Fruit fly (Drosophila melanogaster) whole organism, pupa: ENCODE measurements around the gene Cp7Fb.

Source experiments
- CG10348 ChIP-seq: fragments of 200-800 bp; sonication (Bioruptor generic); IDR thresholded peaks from 2 replicates; pipeline ENCODE4 v1.3.6; 2022; ENCODE audit warnings: missing biosample characterization, missing genetic modification characterization
- CG12605 ChIP-seq: fragments of 200-800 bp; sonication (Bioruptor generic); IDR thresholded peaks from 2 replicates; pipeline ENCODE4 v1.3.6; 2022; ENCODE audit warnings: missing biosample characterization, missing genetic modification characterization
- CG13204 ChIP-seq: fragments of 200-800 bp; sonication (Bioruptor generic); optimal IDR thresholded peaks from 2 replicates; lab custom pipeline; 2018; ENCODE audit warnings: missing biosample characterization, mild to moderate bottlenecking, missing genetic modification characterization, moderate library complexity
- CG14655 ChIP-seq: fragments of 200-800 bp; sonication (Bioruptor generic); optimal IDR thresholded peaks from 3 replicates; lab custom pipeline; 2017; ENCODE audit warnings: mild to moderate bottlenecking, missing biosample characterization, missing genetic modification reagents, missing genetic modification characterization
- CG15710 ChIP-seq: fragments of 200-800 bp; sonication (Bioruptor generic); optimal IDR thresholded peaks from 2 replicates; lab custom pipeline; 2018; ENCODE audit warnings: missing biosample characterization, mild to moderate bottlenecking, missing genetic modification characterization, moderate library complexity
- CG17806 ChIP-seq: fragments of 200-800 bp; sonication (Bioruptor generic); optimal IDR thresholded peaks from 2 replicates; lab custom pipeline; 2018; ENCODE audit warnings: missing biosample characterization, mild to moderate bottlenecking, missing genetic modification characterization, moderate library complexity
- CG32121 ChIP-seq: fragments of 200-800 bp; sonication (Bioruptor generic); IDR thresholded peaks from 2 replicates; pipeline ENCODE4 v1.3.6; 2022; ENCODE audit warnings: missing biosample characterization, missing genetic modification characterization
- CG34367 ChIP-seq: fragments of 200-800 bp; sonication (Bioruptor generic); optimal IDR thresholded peaks from 2 replicates; lab custom pipeline; 2018; ENCODE audit warnings: missing biosample characterization, mild to moderate bottlenecking, missing genetic modification characterization
- CG4496 ChIP-seq: fragments of 200-800 bp; sonication (Bioruptor generic); IDR thresholded peaks from 3 replicates; pipeline ENCODE4 v1.3.6; 2022; ENCODE audit warnings: missing biosample characterization, missing genetic modification characterization
- CG8159 ChIP-seq: fragments of 200-800 bp; sonication (Bioruptor generic); optimal IDR thresholded peaks from 3 replicates; lab custom pipeline; 2018; ENCODE audit warnings: missing biosample characterization, mild to moderate bottlenecking, missing genetic modification characterization, moderate library complexity
- CG8301 ChIP-seq: fragments of 200-800 bp; sonication (Bioruptor generic); optimal IDR thresholded peaks from 2 replicates; lab custom pipeline; 2018; ENCODE audit warnings: missing biosample characterization, mild to moderate bottlenecking, missing genetic modification characterization
- CG9948 ChIP-seq: fragments of 200-800 bp; sonication (Bioruptor generic); optimal IDR thresholded peaks from 2 replicates; lab custom pipeline; 2018; ENCODE audit warnings: missing biosample characterization, mild to moderate bottlenecking, missing genetic modification characterization, moderate library complexity
- D1 ChIP-seq: fragments of 200-800 bp; sonication (Bioruptor generic); optimal IDR thresholded peaks from 2 replicates; lab custom pipeline; 2018; ENCODE audit warnings: missing biosample characterization, mild to moderate bottlenecking, missing genetic modification characterization, moderate library complexity
- EcR ChIP-seq: fragments of 200-800 bp; sonication (Bioruptor generic); optimal IDR thresholded peaks from 3 replicates; lab custom pipeline; 2019; ENCODE audit warnings: missing biosample characterization, missing genetic modification characterization, mild to moderate bottlenecking, moderate library complexity, missing genetic modification reagents
- Ets98B ChIP-seq: fragments of 200-800 bp; sonication (Bioruptor generic); IDR thresholded peaks from 2 replicates; pipeline ENCODE4 v1.3.6; 2022; ENCODE audit warnings: missing biosample characterization, missing genetic modification characterization
- Pif1A ChIP-seq: fragments of 200-800 bp; sonication (Bioruptor generic); optimal IDR thresholded peaks from 3 replicates; lab custom pipeline; 2016; ENCODE audit warnings: missing biosample characterization, missing genetic modification characterization
- Pif1B ChIP-seq: fragments of 200-800 bp; sonication (Bioruptor generic); optimal IDR thresholded peaks from 3 replicates; lab custom pipeline; 2016; ENCODE audit warnings: missing biosample characterization, missing genetic modification characterization
- Snoo ChIP-seq: fragments of 200-800 bp; sonication (Bioruptor generic); optimal IDR thresholded peaks from 3 replicates; lab custom pipeline; 2017; ENCODE audit warnings: missing biosample characterization, mild to moderate bottlenecking, missing genetic modification characterization, inconsistent platforms
- fd96Ca ChIP-seq: fragments of 200-800 bp; sonication (Bioruptor generic); IDR thresholded peaks from 3 replicates; pipeline ENCODE4 v1.3.6; 2022; ENCODE audit warnings: missing biosample characterization, missing genetic modification characterization
- gl ChIP-seq: fragments of 200-800 bp; sonication (Bioruptor generic); optimal IDR thresholded peaks from 2 replicates; lab custom pipeline; 2018; ENCODE audit warnings: missing biosample characterization, mild to moderate bottlenecking, missing genetic modification characterization
- rn ChIP-seq: fragments of 200-800 bp; sonication (Bioruptor generic); IDR thresholded peaks from 2 replicates; pipeline ENCODE4 v1.3.6; 2022; ENCODE audit warnings: missing biosample characterization, missing genetic modification characterization

Cp7Fb gene

dm6 chrX:8491452-8492046 lies 17.9 kb downstream of the Cp7Fb start:
- TF ChIP-seq CG8159 (tag; lab: Kevin White, UChicago), result peak; percentile 30
- TF ChIP-seq CG4496 (GFP tag; lab: Robert Waterston, UW), result no peak; the same call in 2 of the 3 replicates
- TF ChIP-seq Ets98B, result peak; percentile 26; the same call in 1 of the 2 replicates
- no peak for TF ChIP-seq CG10348
- TF ChIP-seq CG13204 (GFP tag; lab: Kevin White, UChicago), result no peak
- no peak for TF ChIP-seq EcR
- peak; percentile 34 for TF ChIP-seq CG34367
- peak; percentile 41 for TF ChIP-seq CG9948 (tag; lab: Kevin White, UChicago)
- TF ChIP-seq Snoo (tag; lab: Kevin White, UChicago), result peak; percentile 10
- peak; percentile 44 for TF ChIP-seq CG8301 (tag; lab: Kevin White, UChicago)
- TF ChIP-seq CG12605 (GFP tag; lab: Robert Waterston, UW), result 0 out of 2 replicates have a peak, but pooled peaks have one; percentile 25
- peak; percentile 12 for TF ChIP-seq CG17806
- TF ChIP-seq fd96Ca (GFP tag; lab: Robert Waterston, UW), result peak; percentile 63
- TF ChIP-seq CG15710 (tag; lab: Kevin White, UChicago), result peak; percentile 38
- TF ChIP-seq CG14655 (GFP tag; lab: Kevin White, UChicago), result peak; percentile 38
- TF ChIP-seq Pif1A (GFP tag; lab: Kevin White, UChicago), result peak; percentile 56
- 0 out of 2 replicates have a peak, but pooled peaks have one; percentile 21 for TF ChIP-seq CG32121
- no peak for TF ChIP-seq D1
- peak; percentile 10 for TF ChIP-seq Pif1B (GFP tag; lab: Kevin White, UChicago)
- no peak for TF ChIP-seq gl

- TF ChIP-seq CG8301 (tag; lab: Kevin White, UChicago) (peak; percentile 72), CG12605 (GFP tag; lab: Robert Waterston, UW) (peak; percentile 87), CG4496 (GFP tag; lab: Robert Waterston, UW) (peak; percentile 93), D1 (no peak), CG34367 (peak; percentile 65), Pif1B (GFP tag; lab: Kevin White, UChicago) (peak; percentile 78), CG13204 (GFP tag; lab: Kevin White, UChicago) (no peak), CG15710 (tag; lab: Kevin White, UChicago) (peak; percentile 81), rn (GFP tag; lab: Robert Waterston, UW) (no peak; the same call in 1 of the 2 replicates), EcR (no peak), CG32121 (peak; percentile 85), CG17806 (peak; percentile 70), Ets98B (peak; percentile 92), Pif1A (GFP tag; lab: Kevin White, UChicago) (peak; percentile 73), fd96Ca (GFP tag; lab: Robert Waterston, UW) (peak; percentile 92), CG10348 (no peak), CG14655 (GFP tag; lab: Kevin White, UChicago) (peak; percentile 79), CG9948 (tag; lab: Kevin White, UChicago) (peak; percentile 69), Snoo (tag; lab: Kevin White, UChicago) (peak; percentile 77), gl (peak; percentile 36), CG8159 (tag; lab: Kevin White, UChicago) (peak; percentile 78)
- TF ChIP-seq, all 21 proteins: peak for 16
Measured at dm6 chrX:8492849-8493248, 19.2 kb downstream of the Cp7Fb start.

- no peak for TF ChIP-seq CG34367
- TF ChIP-seq EcR, result no peak
- TF ChIP-seq rn (GFP tag; lab: Robert Waterston, UW), result no peak
- TF ChIP-seq, all 21 proteins: peak for 0
Measured at dm6 chrX:8493473-8493872, 19.8 kb downstream of the Cp7Fb start.

- no peak for TF ChIP-seq CG4496 (GFP tag; lab: Robert Waterston, UW)
- no peak for TF ChIP-seq Pif1A (GFP tag; lab: Kevin White, UChicago)
- no peak for TF ChIP-seq fd96Ca (GFP tag; lab: Robert Waterston, UW)
Measured at dm6 chrX:8496362-8496761, 22.7 kb downstream of the Cp7Fb start.

- TF ChIP-seq EcR (peak; percentile 28), CG32121 (no peak), Pif1B (GFP tag; lab: Kevin White, UChicago) (no peak), CG12605 (GFP tag; lab: Robert Waterston, UW) (no peak), CG8159 (tag; lab: Kevin White, UChicago) (peak; percentile 43), CG9948 (tag; lab: Kevin White, UChicago) (no peak), CG17806 (no peak), CG15710 (tag; lab: Kevin White, UChicago) (peak; percentile 5), CG10348 (no peak)
- TF ChIP-seq, all 21 proteins: peak for 3
Measured at dm6 chrX:8497604-8498232, 24.1 kb downstream of the Cp7Fb start.

- TF ChIP-seq Ets98B (peak; percentile 11; the same call in 1 of the 2 replicates), D1 (no peak), CG13204 (GFP tag; lab: Kevin White, UChicago) (no peak), CG10348 (no peak), CG8159 (tag; lab: Kevin White, UChicago) (no peak), Snoo (tag; lab: Kevin White, UChicago) (no peak), CG8301 (tag; lab: Kevin White, UChicago) (no peak), fd96Ca (GFP tag; lab: Robert Waterston, UW) (no peak; the same call in 2 of the 3 replicates), CG4496 (GFP tag; lab: Robert Waterston, UW) (peak; percentile 49; the same call in 1 of the 3 replicates), CG15710 (tag; lab: Kevin White, UChicago) (no peak), CG12605 (GFP tag; lab: Robert Waterston, UW) (0 out of 2 replicates have a peak, but pooled peaks have one; percentile 14), EcR (no peak), rn (GFP tag; lab: Robert Waterston, UW) (no peak), CG9948 (tag; lab: Kevin White, UChicago) (no peak), Pif1A (GFP tag; lab: Kevin White, UChicago) (peak; percentile 7), CG32121 (no peak), CG34367 (no peak), CG17806 (no peak), CG14655 (GFP tag; lab: Kevin White, UChicago) (no peak), gl (no peak), Pif1B (GFP tag; lab: Kevin White, UChicago) (no peak)
- TF ChIP-seq, all 21 proteins: peak for 4
Measured at dm6 chrX:8499151-8499550, 25.5 kb downstream of the Cp7Fb start.
